Worm (Caenorhabditis elegans) whole organism, L4/young adult: Measurements from ENCODE around the gene mogs-1.

Source experiments
- W03F9.2 ChIP-seq: fragments of 150-350 bp; optimal IDR thresholded peaks from 2 replicates; lab custom pipeline; 2014; ENCODE audit warnings: missing biosample characterization, missing genetic modification characterization
- dao-5 ChIP-seq: sonication (generic microtip); optimal IDR thresholded peaks from 2 replicates; lab custom pipeline; 2016; ENCODE audit warnings: missing genotype, missing genetic modification characterization, moderate library complexity, missing compliant biosample characterization
- him-1 ChIP-seq: sonication (generic microtip); optimal IDR thresholded peaks from 2 replicates; lab custom pipeline; 2016; ENCODE audit warnings: missing genotype, missing genetic modification reagents, missing genetic modification characterization, missing compliant biosample characterization

DNA sequence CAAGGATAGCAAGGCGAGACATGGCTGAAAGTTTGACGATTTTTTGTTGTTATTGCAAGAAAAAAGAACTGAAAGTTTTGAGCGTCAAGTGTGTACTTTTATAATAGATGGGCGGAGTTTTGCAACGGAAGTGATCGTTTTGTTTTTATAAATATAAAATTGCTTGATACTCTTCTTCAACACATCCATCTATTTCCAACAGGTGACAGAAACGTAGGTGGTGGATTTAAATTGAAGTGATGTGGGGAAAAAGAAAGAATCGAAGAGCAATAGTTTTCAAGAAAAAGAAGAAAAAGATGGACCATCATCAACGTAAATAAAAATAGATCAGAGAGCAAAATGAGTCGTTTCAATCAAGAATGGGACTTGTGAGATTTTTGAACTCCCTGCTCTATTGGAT lies 45.3 kb upstream of the mogs-1 start, which contains the start of gene ttr-17:
- TF ChIP-seq dao-5 (no peak), him-1 (no peak), W03F9.2 (tag; lab: Kevin White, UChicago) (no peak)
